Worm (Caenorhabditis elegans) whole organism, L4/young adult: ENCODE measurements around the gene ZK546.5.

ENCODE experiments used
- W03F9.2 ChIP-seq: fragments of 150-350 bp; optimal IDR thresholded peaks from 2 replicates; lab custom pipeline; 2014; ENCODE audit warnings: missing biosample characterization, missing genetic modification characterization
- him-1 ChIP-seq: sonication (generic microtip); optimal IDR thresholded peaks from 2 replicates; lab custom pipeline; 2016; ENCODE audit warnings: missing genotype, missing genetic modification reagents, missing genetic modification characterization, missing compliant biosample characterization

- TF ChIP-seq W03F9.2 (tag; lab: Kevin White, UChicago) (no peak), him-1 (tag; lab: Kevin White, UChicago) (no peak)
These were observed 8.2 kb downstream of the ZK546.5 start, which contains the start of gene mdt-4 for ce11 chrII:4943849-4944248.
